Worm (Caenorhabditis elegans) whole organism, early embryonic: ENCODE measurements around the gene C01G5.3.

Experiments
- aly-1 ChIP-seq: sonication (generic microtip); optimal IDR thresholded peaks from 2 replicates; lab custom pipeline; 2016; ENCODE audit warnings: missing genetic modification characterization, missing compliant biosample characterization
- flt-1 ChIP-seq: fragments of 200-800 bp; sonication (Bioruptor generic); IDR thresholded peaks from 2 replicates; pipeline ENCODE4 v1.3.6; 2022; ENCODE audit warnings: missing genetic modification characterization, missing compliant biosample characterization

DNA sequence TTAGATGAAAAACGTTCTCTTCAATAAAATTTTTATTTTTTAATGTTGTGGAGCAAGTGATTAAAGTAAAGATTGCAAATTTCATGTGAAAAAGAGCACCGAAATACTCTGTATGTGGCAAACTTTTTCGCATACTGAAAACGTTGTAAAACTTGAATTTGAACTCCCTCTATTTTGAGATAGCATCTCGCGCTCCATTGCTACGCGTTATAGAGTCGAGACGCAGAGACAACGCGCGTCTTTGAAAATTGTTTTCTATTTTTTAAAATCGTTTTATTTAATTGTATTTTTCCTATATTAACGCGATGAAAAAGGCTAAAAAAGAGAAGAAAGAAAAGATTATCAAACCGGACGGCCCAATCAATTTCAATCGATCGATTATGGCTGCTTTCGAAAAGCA, 12.6 kb downstream of the C01G5.3 start, which contains the start of gene fan-1:
- TF ChIP-seq flt-1 (GFP tag; lab: Robert Waterston, UW) (no peak), aly-1 (no peak)
